Worm (Caenorhabditis elegans): ENCODE measurements around the gene T01B7.13.

T01B7.13 gene

ce11 chrII:8714913-8715447, at the start of gene T01B7.13, which contains the start of gene rab-21:
TSS of gene T01B7.13 (plus strand) at chrII:8715397.
TSS of gene rab-21 (minus strand) at chrII:8715013.
- TF ChIP-seq daf-12 (tag; optimal IDR thresholded peaks at IDR 0.05) (no peak), fkh-10 (GFP tag; optimal IDR thresholded peaks at IDR 0.05) (no peak), unc-39 (tag; optimal IDR thresholded peaks at IDR 0.05) (no peak), hmg-11 (tag; optimal IDR thresholded peaks at IDR 0.05) (no peak), nfya-1 (tag; optimal IDR thresholded peaks at IDR 0.05; ENCODE audit: insufficient read depth) (no peak)

ce11 chrII:8668871-8669270, 46.3 kb upstream of the T01B7.13 start:
- TF ChIP-seq skn-1 (tag; optimal IDR thresholded peaks at IDR 0.05) (no peak), nhr-237 (tag; optimal IDR thresholded peaks at IDR 0.05) (no peak), ztf-4 (tag; optimal IDR thresholded peaks at IDR 0.05) (no peak), unc-62 (GFP tag; optimal IDR thresholded peaks at IDR 0.05) (no peak), ceh-16 (tag; optimal IDR thresholded peaks at IDR 0.05) (no peak), snpc-4 (tag; optimal IDR thresholded peaks at IDR 0.05) (no peak), pqm-1 (tag; optimal IDR thresholded peaks at IDR 0.05) (no peak), tbx-2 (tag; optimal IDR thresholded peaks at IDR 0.05) (no peak), hmg-11 (tag; optimal IDR thresholded peaks at IDR 0.05) (no peak), nhr-12 (tag; optimal IDR thresholded peaks at IDR 0.05) (no peak), ztf-11 (tag; optimal IDR thresholded peaks at IDR 0.05) (no peak)

ce11 chrII:8670835-8671234, 44.4 kb upstream of the T01B7.13 start:
- TF ChIP-seq snpc-4 (tag; optimal IDR thresholded peaks at IDR 0.05): peak; percentile 14
- no peak for TF ChIP-seq nhr-67 (tag; optimal IDR thresholded peaks at IDR 0.05)

ce11 chrII:8675369-8675768, 39.8 kb upstream of the T01B7.13 start:
- TF ChIP-seq nhr-25 (tag; optimal IDR thresholded peaks at IDR 0.05) (peak; percentile 1), fkh-10 (GFP tag; optimal IDR thresholded peaks at IDR 0.05) (no peak), nhr-23 (tag; optimal IDR thresholded peaks at IDR 0.05) (peak; percentile 17)

- no peak for TF ChIP-seq ceh-82 (tag; optimal IDR thresholded peaks at IDR 0.05)
- peak; percentile 24 for TF ChIP-seq pha-4 (tag; optimal IDR thresholded peaks at IDR 0.05)
- no peak for TF ChIP-seq lsy-12 (tag; optimal IDR thresholded peaks at IDR 0.05)
- no peak for TF ChIP-seq ceh-28 (tag; optimal IDR thresholded peaks at IDR 0.05)
- TF ChIP-seq elt-2 (tag; optimal IDR thresholded peaks at IDR 0.05): peak; percentile 63
- TF ChIP-seq pqm-1 (tag; optimal IDR thresholded peaks at IDR 0.05): peak; percentile 6
Observed at ce11 chrII:8679799-8680198, 35.4 kb upstream of the T01B7.13 start.

ce11 chrII:8683933-8684332, 31.3 kb upstream of the T01B7.13 start:
- TF ChIP-seq pqm-1 (tag; optimal IDR thresholded peaks at IDR 0.05) (no peak), mml-1 (tag; optimal IDR thresholded peaks at IDR 0.05) (no peak), nhr-237 (tag; optimal IDR thresholded peaks at IDR 0.05) (no peak), aly-2 (tag; optimal IDR thresholded peaks at IDR 0.05) (no peak), nhr-67 (tag; optimal IDR thresholded peaks at IDR 0.05) (no peak), lin-39 (tag; optimal IDR thresholded peaks at IDR 0.05) (peak; percentile 46), daf-12 (tag; optimal IDR thresholded peaks at IDR 0.05) (no peak), hmg-11 (tag; optimal IDR thresholded peaks at IDR 0.05) (peak; percentile 55), ceh-82 (tag; optimal IDR thresholded peaks at IDR 0.05) (no peak), mdl-1 (tag; optimal IDR thresholded peaks at IDR 0.05) (no peak), ceh-28 (tag; optimal IDR thresholded peaks at IDR 0.05) (no peak), nhr-23 (tag; optimal IDR thresholded peaks at IDR 0.05) (no peak), nhr-77 (tag; optimal IDR thresholded peaks at IDR 0.05) (no peak), lsy-12 (tag; optimal IDR thresholded peaks at IDR 0.05) (no peak), tbx-2 (tag; optimal IDR thresholded peaks at IDR 0.05) (no peak), nfya-1 (tag; optimal IDR thresholded peaks at IDR 0.05; ENCODE audit: insufficient read depth) (peak; percentile 60), elt-1 (tag; optimal IDR thresholded peaks at IDR 0.05) (no peak), ztf-11 (tag; optimal IDR thresholded peaks at IDR 0.05) (no peak), zag-1 (tag; optimal IDR thresholded peaks at IDR 0.05) (no peak), unc-62 (GFP tag; optimal IDR thresholded peaks at IDR 0.05) (no peak), snpc-4 (tag; optimal IDR thresholded peaks at IDR 0.05) (peak; percentile 49), skn-1 (tag; optimal IDR thresholded peaks at IDR 0.05) (no peak), elt-3 (tag; optimal IDR thresholded peaks at IDR 0.05) (no peak), nhr-43 (tag; optimal IDR thresholded peaks at IDR 0.05; ENCODE audit: poor library complexity, severe bottlenecking) (peak; percentile 50), lin-15B (tag; optimal IDR thresholded peaks at IDR 0.05) (peak; percentile 49), R02D3.7 (tag; optimal IDR thresholded peaks at IDR 0.05) (peak; percentile 28), ztf-4 (tag; optimal IDR thresholded peaks at IDR 0.05) (no peak), egl-5 (tag; optimal IDR thresholded peaks at IDR 0.05) (peak; percentile 63)
